Worm (Caenorhabditis elegans) whole organism, late embryonic: ENCODE data around the gene ptr-16.

Experiments
- F13H6.1 ChIP-seq: sonication (generic microtip); optimal IDR thresholded peaks from 2 replicates; lab custom pipeline; 2016; ENCODE audit warnings: missing genetic modification characterization, missing compliant biosample characterization
- K02D7.2 ChIP-seq: sonication (generic microtip); optimal IDR thresholded peaks from 2 replicates; lab custom pipeline; 2017; ENCODE audit warnings: mild to moderate bottlenecking, missing genetic modification characterization, missing compliant biosample characterization
- Y22D7AL.16 ChIP-seq: sonication (generic microtip); optimal IDR thresholded peaks from 2 replicates; lab custom pipeline; 2016; ENCODE audit warnings: missing genetic modification characterization, missing compliant biosample characterization
- ahr-1 ChIP-seq: sonication (generic microtip); optimal IDR thresholded peaks from 2 replicates; lab custom pipeline; 2016; ENCODE audit warnings: missing genetic modification characterization, missing compliant biosample characterization
- ama-1 ChIP-seq: fragments of 150-350 bp; optimal IDR thresholded peaks from 2 replicates; lab custom pipeline; 2014
- ceh-18 ChIP-seq: sonication (generic microtip); optimal IDR thresholded peaks from 2 replicates; lab custom pipeline; 2016; ENCODE audit warnings: missing genetic modification characterization, missing compliant biosample characterization
- ceh-22 ChIP-seq: sonication (generic microtip); optimal IDR thresholded peaks from 2 replicates; lab custom pipeline; 2017; ENCODE audit warnings: missing biosample characterization, missing genetic modification characterization
- ceh-30 ChIP-seq: fragments of 150-350 bp; optimal IDR thresholded peaks from 2 replicates; lab custom pipeline; 2014; ENCODE audit warnings: missing biosample characterization, missing genetic modification characterization
- ceh-31 ChIP-seq: sonication (generic microtip); optimal IDR thresholded peaks from 2 replicates; lab custom pipeline; 2016; ENCODE audit warnings: missing genetic modification characterization, missing compliant biosample characterization
- ceh-48 ChIP-seq: sonication (generic microtip); optimal IDR thresholded peaks from 2 replicates; lab custom pipeline; 2016; ENCODE audit warnings: missing genetic modification characterization, inconsistent platforms, missing compliant biosample characterization
- ceh-6 ChIP-seq: fragments of 200-800 bp; sonication (Bioruptor generic); optimal IDR thresholded peaks from 2 replicates; lab custom pipeline; 2018; ENCODE audit warnings: mild to moderate bottlenecking, missing genetic modification characterization, missing compliant biosample characterization
- ceh-9 ChIP-seq: sonication (generic microtip); optimal IDR thresholded peaks from 2 replicates; lab custom pipeline; 2016; ENCODE audit warnings: mild to moderate bottlenecking, missing genetic modification characterization, inconsistent platforms, missing compliant biosample characterization
- che-1 ChIP-seq: sonication (generic microtip); optimal IDR thresholded peaks from 2 replicates; lab custom pipeline; 2016; ENCODE audit warnings: mild to moderate bottlenecking, missing genetic modification characterization, missing compliant biosample characterization
- dmd-4 ChIP-seq: sonication (generic microtip); optimal IDR thresholded peaks from 2 replicates; lab custom pipeline; 2016; ENCODE audit warnings: borderline replicate concordance, missing genetic modification characterization, missing compliant biosample characterization
- dve-1 ChIP-seq: sonication (generic microtip); optimal IDR thresholded peaks from 2 replicates; lab custom pipeline; 2017; ENCODE audit warnings: antibody characterized with exemption, mild to moderate bottlenecking, missing genetic modification characterization, missing compliant biosample characterization
- elt-2 ChIP-seq: sonication (generic microtip); optimal IDR thresholded peaks from 2 replicates; lab custom pipeline; 2016; ENCODE audit warnings: missing genetic modification reagents, missing genetic modification characterization, missing compliant biosample characterization
- elt-4 ChIP-seq: sonication (generic microtip); optimal IDR thresholded peaks from 2 replicates; lab custom pipeline; 2016; ENCODE audit warnings: missing genetic modification characterization, missing compliant biosample characterization
- gmeb-2 ChIP-seq: sonication (generic microtip); optimal IDR thresholded peaks from 2 replicates; lab custom pipeline; 2016; ENCODE audit warnings: missing genetic modification characterization, inconsistent platforms, missing compliant biosample characterization
- hlh-13 ChIP-seq: fragments of 200-800 bp; sonication (Bioruptor generic); optimal IDR thresholded peaks from 2 replicates; lab custom pipeline; 2018; ENCODE audit warnings: mild to moderate bottlenecking, missing genetic modification characterization, missing compliant biosample characterization
- hlh-30 ChIP-seq: sonication (generic microtip); optimal IDR thresholded peaks from 2 replicates; lab custom pipeline; 2017; ENCODE audit warnings: antibody characterized with exemption, missing genetic modification characterization, missing compliant biosample characterization; ENCODE audit not compliant: insufficient read depth
- hlh-6 ChIP-seq: sonication (generic microtip); optimal IDR thresholded peaks from 2 replicates; lab custom pipeline; 2016; ENCODE audit warnings: missing genotype, missing genetic modification characterization, missing compliant biosample characterization
- lin-11 ChIP-seq: fragments of 200-800 bp; sonication (Bioruptor generic); optimal IDR thresholded peaks from 2 replicates; lab custom pipeline; 2018; ENCODE audit warnings: mild to moderate bottlenecking, missing genetic modification characterization, missing compliant biosample characterization
- madf-2 ChIP-seq: sonication (generic microtip); optimal IDR thresholded peaks from 2 replicates; lab custom pipeline; 2017; ENCODE audit warnings: missing genetic modification characterization, missing compliant biosample characterization
- nhr-11 ChIP-seq: fragments of 150-350 bp; optimal IDR thresholded peaks from 2 replicates; lab custom pipeline; 2014; ENCODE audit warnings: missing biosample characterization, missing genetic modification characterization
- nhr-232 ChIP-seq: sonication (generic microtip); optimal IDR thresholded peaks from 2 replicates; lab custom pipeline; 2016; ENCODE audit warnings: missing genetic modification characterization, missing compliant biosample characterization
- npax-4 ChIP-seq: sonication (generic microtip); optimal IDR thresholded peaks from 2 replicates; lab custom pipeline; 2016; ENCODE audit warnings: missing genetic modification characterization, missing compliant biosample characterization
- pat-9 ChIP-seq: fragments of 200-800 bp; sonication (Bioruptor generic); optimal IDR thresholded peaks from 2 replicates; lab custom pipeline; 2018; ENCODE audit warnings: mild to moderate bottlenecking, missing genetic modification characterization, moderate library complexity, missing compliant biosample characterization
- pqm-1 ChIP-seq: sonication (generic microtip); optimal IDR thresholded peaks from 2 replicates; lab custom pipeline; 2016; ENCODE audit warnings: missing genetic modification characterization, missing compliant biosample characterization
- pros-1 ChIP-seq: fragments of 150-350 bp; optimal IDR thresholded peaks from 2 replicates; lab custom pipeline; 2014; ENCODE audit warnings: missing biosample characterization, missing genetic modification reagents, missing genetic modification characterization
- sdc-2 ChIP-seq: sonication (generic microtip); optimal IDR thresholded peaks from 2 replicates; lab custom pipeline; 2016; ENCODE audit warnings: missing genotype, missing genetic modification characterization, missing compliant biosample characterization
- sox-2 ChIP-seq: fragments of 200-800 bp; sonication (Bioruptor generic); IDR thresholded peaks from 2 replicates; pipeline ENCODE4 v1.3.6; 2022; ENCODE audit warnings: missing genetic modification reagents, missing genetic modification characterization, missing compliant biosample characterization
- tbx-7 ChIP-seq: sonication (generic microtip); optimal IDR thresholded peaks from 2 replicates; lab custom pipeline; 2016; ENCODE audit warnings: missing genotype, missing genetic modification characterization, missing compliant biosample characterization
- unc-86 ChIP-seq: sonication (generic microtip); optimal IDR thresholded peaks from 2 replicates; lab custom pipeline; 2016; ENCODE audit warnings: missing genetic modification characterization, missing compliant biosample characterization
- zip-5 ChIP-seq: sonication (generic microtip); optimal IDR thresholded peaks from 2 replicates; lab custom pipeline; 2016; ENCODE audit warnings: missing genetic modification characterization, missing compliant biosample characterization
- ztf-16 ChIP-seq: sonication (generic microtip); optimal IDR thresholded peaks from 2 replicates; lab custom pipeline; 2017; ENCODE audit warnings: missing genetic modification characterization, missing compliant biosample characterization

The ptr-16 gene

DNA sequence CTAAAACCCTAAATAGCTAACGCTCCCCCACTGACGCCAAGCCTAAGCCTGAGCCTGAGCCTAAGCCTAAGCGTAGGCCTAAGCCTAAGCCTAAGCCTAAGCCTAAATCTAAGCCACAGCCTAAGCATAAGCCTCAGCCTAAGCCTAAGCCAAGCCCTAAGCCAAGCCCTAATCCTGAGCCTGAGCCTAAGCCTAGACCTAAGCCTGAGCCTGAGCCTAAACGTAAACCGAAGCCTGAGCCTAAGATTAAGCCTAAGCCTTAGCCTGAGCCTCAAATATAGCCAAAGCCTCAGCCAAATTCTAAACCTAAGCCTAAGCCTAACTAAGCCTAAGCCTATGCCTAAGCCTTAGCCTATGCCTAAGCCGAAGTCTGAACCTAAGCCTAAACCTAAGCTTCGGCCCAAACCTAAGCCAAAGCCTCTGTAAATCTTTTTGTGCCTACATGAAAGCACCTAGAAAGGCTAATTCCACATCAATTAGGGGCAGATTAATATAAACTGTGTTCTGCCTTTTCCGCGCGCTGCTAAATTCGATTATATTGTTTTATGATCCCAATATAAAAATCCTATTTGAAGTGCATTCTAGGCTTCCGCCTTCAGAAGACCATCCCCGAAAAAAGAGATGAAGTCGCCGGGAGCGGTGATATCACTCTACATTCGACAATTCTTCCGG, at the start of gene ptr-16:
Gene ptr-16, plus strand, starts transcription at position 622 of the 672 bp plus-strand sequence.
- TF ChIP-seq Y22D7AL.16, result no peak
- TF ChIP-seq tbx-7 (tag; lab: Kevin White, UChicago), result no peak
- no peak for TF ChIP-seq sdc-2 (tag; lab: Kevin White, UChicago)
- no peak for TF ChIP-seq F13H6.1 (tag; lab: Kevin White, UChicago)
- TF ChIP-seq dve-1, result peak; percentile 78
- no peak for TF ChIP-seq ceh-9 (tag; lab: Kevin White, UChicago)
- no peak for TF ChIP-seq ceh-6 (GFP tag; lab: Kevin White, UChicago)

DNA sequence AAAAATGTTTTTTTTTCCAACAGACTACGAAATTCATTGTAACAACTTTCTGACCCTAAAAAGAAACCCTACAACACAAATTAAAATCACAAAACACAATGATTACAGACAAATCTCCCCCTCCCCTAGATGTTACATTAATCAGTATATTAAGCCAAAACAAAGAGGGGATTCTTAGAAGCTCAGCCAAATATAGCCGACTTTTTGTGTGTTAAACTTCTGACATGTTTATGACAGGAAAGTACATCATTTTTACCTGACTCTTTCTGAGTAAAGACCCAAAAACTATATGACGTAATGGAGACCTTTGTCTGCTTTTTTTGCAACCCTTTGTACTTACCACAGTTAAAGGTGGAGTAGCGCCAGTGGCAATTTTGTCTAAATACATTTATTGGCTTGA, 45.4 kb upstream of the ptr-16 start:
- TF ChIP-seq hlh-13 (no peak), elt-2 (no peak), npax-4 (tag; lab: Kevin White, UChicago) (no peak), zip-5 (tag; lab: Kevin White, UChicago) (no peak), nhr-232 (tag; lab: Kevin White, UChicago) (no peak), lin-11 (no peak), pqm-1 (tag; lab: Kevin White, UChicago) (no peak), che-1 (tag; lab: Kevin White, UChicago) (no peak), ztf-16 (tag; lab: Kevin White, UChicago) (no peak), ceh-48 (tag; lab: Kevin White, UChicago) (no peak), unc-86 (tag; lab: Kevin White, UChicago) (no peak)

DNA sequence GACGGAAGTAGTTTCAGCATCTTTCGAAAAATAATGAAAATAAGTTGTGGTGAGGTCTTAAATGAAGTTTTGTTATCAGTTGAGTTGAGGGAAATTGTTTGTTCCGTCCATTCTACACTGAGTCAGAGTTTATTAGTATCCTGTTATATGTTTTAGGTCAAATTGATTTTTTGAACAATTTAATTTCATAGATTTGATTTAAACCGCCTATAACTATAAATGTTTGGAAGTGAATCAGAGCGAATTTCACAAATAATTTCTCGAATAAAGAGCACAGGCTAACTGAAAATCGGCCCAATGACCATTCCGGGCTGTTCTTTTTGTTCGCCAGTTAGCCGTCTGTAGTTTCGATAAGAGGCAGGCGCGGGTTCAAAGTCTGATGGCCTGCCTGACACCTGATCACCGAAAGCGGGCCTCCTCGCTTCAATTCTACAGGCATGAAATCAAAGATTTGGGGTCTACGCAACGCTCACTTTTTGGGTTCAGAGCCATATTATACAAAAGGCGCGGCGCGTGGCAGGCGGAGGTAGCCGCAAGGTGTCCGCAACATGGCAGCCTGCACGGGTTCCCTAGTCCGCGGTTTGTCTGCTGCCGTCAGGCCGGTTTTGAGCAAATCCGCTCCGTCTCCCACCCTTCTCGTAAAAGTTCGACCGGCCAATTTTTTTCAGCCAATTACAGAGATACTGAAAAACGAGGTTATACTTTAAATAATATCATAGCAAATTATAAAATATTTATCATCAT, 33.5 kb upstream of the ptr-16 start, which contains the start of gene W07B8.4:
Gene W07B8.4, minus strand, starts transcription at position 51 of the 744 bp plus-strand sequence.
- TF ChIP-seq che-1 (tag; lab: Kevin White, UChicago), result no peak
- TF ChIP-seq K02D7.2, result no peak
- no peak for TF ChIP-seq ceh-30 (tag; lab: Kevin White, UChicago)
- no peak for TF ChIP-seq ceh-18
- no peak for TF ChIP-seq ceh-31 (tag; lab: Kevin White, UChicago)
- no peak for TF ChIP-seq elt-2
- no peak for TF ChIP-seq ama-1 (lab: Kevin White, UChicago)
- TF ChIP-seq ceh-22 (tag; lab: Kevin White, UChicago), result no peak
- no peak for TF ChIP-seq gmeb-2 (tag; lab: Kevin White, UChicago)
- no peak for TF ChIP-seq hlh-6 (tag; lab: Kevin White, UChicago)
- no peak for TF ChIP-seq F13H6.1 (tag; lab: Kevin White, UChicago)
- TF ChIP-seq pros-1 (tag; lab: Kevin White, UChicago), result no peak
- no peak for TF ChIP-seq dmd-4 (tag; lab: Kevin White, UChicago)
- TF ChIP-seq pat-9, result no peak
- no peak for TF ChIP-seq nhr-11
- no peak for TF ChIP-seq hlh-30

DNA sequence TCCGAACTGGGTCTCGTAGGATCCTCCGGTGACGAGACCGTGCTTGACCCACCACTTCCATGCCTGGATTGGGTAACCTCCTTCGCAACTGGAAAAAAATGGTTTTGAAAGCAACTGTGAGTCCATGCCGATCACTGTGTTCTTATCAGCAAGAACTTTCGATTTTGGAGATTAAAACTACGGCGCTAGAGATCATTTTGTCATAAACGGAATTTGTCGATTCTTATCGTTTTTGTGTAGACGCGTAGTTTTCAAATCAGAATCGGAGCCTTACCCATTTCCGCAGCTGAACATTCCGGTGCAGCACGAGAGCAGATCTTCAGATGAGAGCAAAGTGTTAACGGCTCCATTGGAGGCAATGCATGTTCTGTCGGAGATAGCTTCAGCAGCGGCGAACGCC, 32.3 kb upstream of the ptr-16 start:
- no peak for TF ChIP-seq ceh-31 (tag; lab: Kevin White, UChicago)
- TF ChIP-seq elt-4 (tag; lab: Kevin White, UChicago), result no peak
- TF ChIP-seq madf-2 (tag; lab: Kevin White, UChicago), result no peak
- no peak for TF ChIP-seq hlh-30
- TF ChIP-seq ahr-1 (tag; lab: Kevin White, UChicago), result no peak
- TF ChIP-seq ama-1 (lab: Kevin White, UChicago), result no peak
- TF ChIP-seq elt-2, result no peak
- no peak for TF ChIP-seq sox-2 (GFP tag; lab: Robert Waterston, UW)
- TF ChIP-seq ceh-6 (GFP tag; lab: Kevin White, UChicago), result no peak
